Worm (Caenorhabditis elegans) whole organism, L4 larva: ENCODE data around the gene F41C6.4.
"Not testable (repeated sequence)": the region's sequence is repeated elsewhere in the genome, so short reads cannot be mapped to it uniquely, and the experiment has no call there.

ENCODE experiments used
- D1046.2 ChIP-seq: fragments of 200-800 bp; sonication (Bioruptor generic); IDR thresholded peaks from 2 replicates; pipeline ENCODE4 v1.3.6; 2022; ENCODE audit warnings: missing genetic modification characterization, missing compliant biosample characterization
- F10B5.3 ChIP-seq: sonication (generic microtip); optimal IDR thresholded peaks from 2 replicates; lab custom pipeline; 2016; ENCODE audit warnings: mild to moderate bottlenecking, missing genetic modification characterization, missing compliant biosample characterization
- Y105C5A.15 ChIP-seq: fragments of 200-800 bp; sonication (Bioruptor generic); IDR thresholded peaks from 2 replicates; pipeline ENCODE4 v1.3.6; 2022; ENCODE audit warnings: missing genetic modification characterization, missing compliant biosample characterization
- Y75B8A.6 ChIP-seq: fragments of 200-800 bp; sonication (Bioruptor generic); IDR thresholded peaks from 2 replicates; pipeline ENCODE4 v1.3.6; 2022; ENCODE audit warnings: missing genetic modification reagents, missing genetic modification characterization, missing compliant biosample characterization
- ZK337.2 ChIP-seq: fragments of 200-800 bp; sonication (Bioruptor generic); IDR thresholded peaks from 2 replicates; pipeline ENCODE4 v1.3.6; 2022; ENCODE audit warnings: missing genetic modification reagents, missing genetic modification characterization, missing compliant biosample characterization
- aha-1 ChIP-seq: fragments of 150-350 bp; peaks from one replicate; lab custom pipeline; 2014; ENCODE audit warnings: missing biosample characterization, missing genetic modification characterization
- ama-1 ChIP-seq: fragments of 150-350 bp; optimal IDR thresholded peaks from 2 replicates; lab custom pipeline; 2014; ENCODE audit warnings: inconsistent platforms, mixed read lengths
- attf-4 ChIP-seq: sonication (generic microtip); optimal IDR thresholded peaks from 3 replicates; lab custom pipeline; 2017; ENCODE audit warnings: missing biosample characterization, missing genetic modification characterization
- ceh-82 ChIP-seq: sonication (generic microtip); optimal IDR thresholded peaks from 2 replicates; lab custom pipeline; 2017; ENCODE audit warnings: missing biosample characterization, missing genetic modification characterization
- daf-16 ChIP-seq, 3 experiments: sonication (generic microtip); optimal IDR thresholded peaks; 2 replicates each; lab custom pipeline; 2016 to 2017; ENCODE audit warnings: missing genetic modification characterization in 3 of 3, missing genetic modification reagents in 3 of 3, mild to moderate bottlenecking in 2 of 3, missing compliant biosample characterization in 2 of 3, missing biosample characterization in 1 of 3, moderate library complexity in 1 of 3
- daf-8 ChIP-seq: fragments of 200-800 bp; sonication (Bioruptor generic); IDR thresholded peaks from 2 replicates; pipeline ENCODE4 v1.3.6; 2022; ENCODE audit warnings: missing genetic modification characterization, missing compliant biosample characterization
- dmd-6 ChIP-seq: fragments of 200-800 bp; sonication (Bioruptor generic); IDR thresholded peaks from 2 replicates; pipeline ENCODE4 v1.3.6; 2022; ENCODE audit warnings: missing genetic modification reagents, missing genetic modification characterization, missing compliant biosample characterization
- dmd-8 ChIP-seq: fragments of 200-800 bp; sonication (Bioruptor generic); IDR thresholded peaks from 2 replicates; pipeline ENCODE4 v1.3.6; 2022; ENCODE audit warnings: missing genetic modification characterization, missing compliant biosample characterization
- dve-1 ChIP-seq: sonication (generic microtip); optimal IDR thresholded peaks from 2 replicates; lab custom pipeline; 2017; ENCODE audit warnings: antibody characterized with exemption, mild to moderate bottlenecking, missing genetic modification characterization, missing compliant biosample characterization; ENCODE audit not compliant: insufficient read depth
- egl-43 ChIP-seq: fragments of 200-800 bp; sonication (Bioruptor generic); IDR thresholded peaks from 2 replicates; pipeline ENCODE4 v1.3.6; 2022; ENCODE audit warnings: missing genetic modification reagents, missing genetic modification characterization, missing compliant biosample characterization
- gei-8 ChIP-seq: fragments of 200-800 bp; sonication (Bioruptor generic); optimal IDR thresholded peaks from 2 replicates; lab custom pipeline; 2018; ENCODE audit warnings: mild to moderate bottlenecking, missing genetic modification characterization, missing compliant biosample characterization
- hif-1 ChIP-seq, 2 experiments: sonication (generic microtip); optimal IDR thresholded peaks; 2 replicates each; lab custom pipeline; 2016 to 2017; ENCODE audit warnings: missing compliant biosample characterization in 2 of 2, missing genetic modification characterization in 2 of 2, missing genetic modification reagents in 2 of 2, missing genotype in 2 of 2, mild to moderate bottlenecking in 1 of 2
- hlh-11 ChIP-seq: fragments of 200-800 bp; sonication (Bioruptor generic); optimal IDR thresholded peaks from 2 replicates; lab custom pipeline; 2018; ENCODE audit warnings: mild to moderate bottlenecking, missing genetic modification characterization, missing compliant biosample characterization
- lin-1 ChIP-seq: fragments of 200-800 bp; sonication (Bioruptor generic); IDR thresholded peaks from 2 replicates; pipeline ENCODE4 v1.3.6; 2022; ENCODE audit warnings: missing genetic modification reagents, missing genetic modification characterization, missing compliant biosample characterization
- lsy-2 ChIP-seq, 2 experiments: fragments of 150-350 bp in 1 of 2; sonication (generic microtip) in 1 of 2; optimal IDR thresholded peaks; 2 replicates each; lab custom pipeline; 2014 to 2017; ENCODE audit warnings: missing biosample characterization in 2 of 2, missing genetic modification characterization in 2 of 2
- mdt-29 ChIP-seq: fragments of 200-800 bp; sonication (Bioruptor generic); IDR thresholded peaks from 2 replicates; pipeline ENCODE4 v1.3.6; 2022; ENCODE audit warnings: missing genetic modification reagents, missing genetic modification characterization, missing compliant biosample characterization
- nhr-10 ChIP-seq: fragments of 150-350 bp; optimal IDR thresholded peaks from 2 replicates; lab custom pipeline; 2014; ENCODE audit warnings: missing biosample characterization, missing genetic modification characterization
- nhr-102 ChIP-seq: sonication (generic microtip); optimal IDR thresholded peaks from 2 replicates; lab custom pipeline; 2016; ENCODE audit warnings: mild to moderate bottlenecking, missing genetic modification characterization, moderate library complexity, missing compliant biosample characterization
- nhr-28 ChIP-seq: fragments of 150-350 bp; optimal IDR thresholded peaks from 2 replicates; lab custom pipeline; 2014; ENCODE audit warnings: missing biosample characterization, missing genetic modification characterization
- nhr-41 ChIP-seq: fragments of 200-800 bp; sonication (Bioruptor generic); IDR thresholded peaks from 2 replicates; pipeline ENCODE4 v1.3.6; 2022; ENCODE audit warnings: missing genetic modification reagents, missing genetic modification characterization, missing compliant biosample characterization
- nhr-42 ChIP-seq: fragments of 200-800 bp; sonication (Bioruptor generic); IDR thresholded peaks from 2 replicates; pipeline ENCODE4 v1.3.6; 2022; ENCODE audit warnings: missing genetic modification characterization, missing compliant biosample characterization
- nhr-76 ChIP-seq: fragments of 150-350 bp; optimal IDR thresholded peaks from 2 replicates; lab custom pipeline; 2014; ENCODE audit warnings: missing biosample characterization, missing genetic modification characterization
- pha-4 ChIP-seq, 2 experiments: fragments of 150-350 bp in 1 of 2; fragments of 200-800 bp in 1 of 2; sonication (Bioruptor generic) in 1 of 2; IDR thresholded peaks in 1 of 2; optimal IDR thresholded peaks in 1 of 2; 2 replicates each; pipeline versions ENCODE4 v1.3.6 to Lab custom; 2014 to 2022; ENCODE audit warnings: missing genetic modification characterization in 2 of 2, missing genetic modification reagents in 2 of 2, missing biosample characterization in 1 of 2, missing compliant biosample characterization in 1 of 2
- php-3 ChIP-seq: fragments of 200-800 bp; sonication (Bioruptor generic); IDR thresholded peaks from 2 replicates; pipeline ENCODE4 v1.3.6; 2022; ENCODE audit warnings: missing genetic modification reagents, missing genetic modification characterization, missing compliant biosample characterization
- pqm-1 ChIP-seq: sonication (generic microtip); optimal IDR thresholded peaks from 2 replicates; lab custom pipeline; 2017; ENCODE audit warnings: missing biosample characterization, missing genetic modification characterization
- unc-130 ChIP-seq: sonication (generic microtip); optimal IDR thresholded peaks from 2 replicates; lab custom pipeline; 2016; ENCODE audit warnings: missing genetic modification reagents, missing genetic modification characterization, missing compliant biosample characterization
- unc-62 ChIP-seq, 3 experiments: fragments of 150-350 bp in 1 of 3; sonication (generic microtip); optimal IDR thresholded peaks in 2 of 3; peaks in 1 of 3; 1 replicate in 1 of 3; 2 replicates in 2 of 3; lab custom pipeline; 2014 to 2017; ENCODE audit warnings: missing biosample characterization in 3 of 3, missing genetic modification characterization in 3 of 3, missing genetic modification reagents in 3 of 3, missing genotype in 1 of 3
- zag-1 ChIP-seq: fragments of 150-350 bp; optimal IDR thresholded peaks from 2 replicates; lab custom pipeline; 2014; ENCODE audit warnings: missing biosample characterization, missing genetic modification characterization
- ztf-7 ChIP-seq: fragments of 150-350 bp; optimal IDR thresholded peaks from 2 replicates; lab custom pipeline; 2014; ENCODE audit warnings: missing biosample characterization, missing genetic modification characterization

The F41C6.4 gene

ce11 chrX:6888208-6888607 is 13.6 kb upstream of the F41C6.4 start:
- TF ChIP-seq unc-62 (GFP tag; optimal IDR thresholded peaks at IDR 0.05 in 1 of 2; lab: Kevin White, UChicago) (peak in 1 of 2 experiments; percentile 63), unc-62 (tag; optimal IDR thresholded peaks at IDR 0.05; lab: Kevin White, UChicago) (no peak), hlh-11 (tag; lab: Kevin White, UChicago) (no peak), unc-130 (GFP tag; lab: Kevin White, UChicago) (no peak), Y75B8A.6 (GFP tag; lab: Robert Waterston, UW) (no peak)

- TF ChIP-seq nhr-42 (GFP tag; lab: Robert Waterston, UW): no peak
- TF ChIP-seq dmd-8 (GFP tag; lab: Robert Waterston, UW): no peak
- no peak for TF ChIP-seq nhr-10 (tag; lab: Kevin White, UChicago)
- no peak for TF ChIP-seq lin-1 (GFP tag; lab: Robert Waterston, UW)
- no peak for TF ChIP-seq pha-4 (GFP tag; IDR thresholded peaks at IDR 0.05; lab: Robert Waterston, UW)
- TF ChIP-seq pha-4 (tag; optimal IDR thresholded peaks at IDR 0.05; lab: Kevin White, UChicago): no peak
- no peak for TF ChIP-seq nhr-41 (GFP tag; lab: Robert Waterston, UW)
- no peak for TF ChIP-seq ceh-82 (tag; lab: Kevin White, UChicago)
- no peak for TF ChIP-seq ama-1 (lab: Kevin White, UChicago)
- TF ChIP-seq nhr-76 (tag; lab: Kevin White, UChicago): no peak
- TF ChIP-seq Y105C5A.15 (GFP tag; lab: Robert Waterston, UW): no peak
- no peak for TF ChIP-seq hif-1 (tag; optimal IDR thresholded peaks at IDR 0.05; lab: Kevin White, UChicago)
- TF ChIP-seq gei-8 (GFP tag; lab: Kevin White, UChicago): no peak
- TF ChIP-seq ZK337.2: no peak
- TF ChIP-seq D1046.2: no peak
- TF ChIP-seq hlh-11 (tag; lab: Kevin White, UChicago): peak; percentile 38
- peak; percentile 47 for TF ChIP-seq pqm-1 (tag; lab: Kevin White, UChicago)
- TF ChIP-seq php-3: peak; percentile 78
- TF ChIP-seq attf-4 (tag; lab: Kevin White, UChicago): no peak
- no peak for TF ChIP-seq daf-8 (GFP tag; lab: Robert Waterston, UW)
- no peak for TF ChIP-seq dmd-6
- no peak for TF ChIP-seq daf-16 (GFP tag; optimal IDR thresholded peaks at IDR 0.05; lab: Kevin White, UChicago)
- peak; percentile 81 for TF ChIP-seq daf-16 (tag; optimal IDR thresholded peaks at IDR 0.05; lab: Kevin White, UChicago)
- no peak for TF ChIP-seq F10B5.3 (tag; lab: Kevin White, UChicago)
- peak; percentile 33 for TF ChIP-seq nhr-28 (tag; lab: Kevin White, UChicago)
- peak; percentile 61 for TF ChIP-seq dve-1 (tag; lab: Kevin White, UChicago)
Observed at ce11 chrX:6885227-6885853, 10.7 kb upstream of the F41C6.4 start, which contains the start of gene F41C6.7. Gene F41C6.7 (minus strand): TSS chrX:6885277.

ce11 chrX:6884439-6884838 is 9.8 kb upstream of the F41C6.4 start:
- TF ChIP-seq zag-1 (no peak), php-3 (peak; percentile 49; the same call in 1 of the 2 replicates), ztf-7 (tag; lab: Kevin White, UChicago) (no peak), daf-16 (GFP tag; optimal IDR thresholded peaks at IDR 0.05; lab: Kevin White, UChicago) (no peak), daf-16 (tag; optimal IDR thresholded peaks at IDR 0.05; lab: Kevin White, UChicago) (peak; percentile 95), egl-43 (GFP tag; lab: Robert Waterston, UW) (no peak), nhr-102 (no peak), attf-4 (tag; lab: Kevin White, UChicago) (no peak), dve-1 (tag; lab: Kevin White, UChicago) (peak; percentile 41), aha-1 (tag; lab: Kevin White, UChicago) (no peak)

- not testable (repeated sequence) for TF ChIP-seq lsy-2 (tag; optimal IDR thresholded peaks at IDR 0.05; lab: Kevin White, UChicago); daf-8 (GFP tag; lab: Robert Waterston, UW); mdt-29 (GFP tag; lab: Robert Waterston, UW)
Observed at ce11 chrX:6881795-6882194, 7.2 kb upstream of the F41C6.4 start, which contains the start of gene F41C6.6. Gene F41C6.6 (minus strand): TSS chrX:6881895.
